Worm (Caenorhabditis elegans): ENCODE measurements around the gene mma-1.

Gene mma-1

DNA sequence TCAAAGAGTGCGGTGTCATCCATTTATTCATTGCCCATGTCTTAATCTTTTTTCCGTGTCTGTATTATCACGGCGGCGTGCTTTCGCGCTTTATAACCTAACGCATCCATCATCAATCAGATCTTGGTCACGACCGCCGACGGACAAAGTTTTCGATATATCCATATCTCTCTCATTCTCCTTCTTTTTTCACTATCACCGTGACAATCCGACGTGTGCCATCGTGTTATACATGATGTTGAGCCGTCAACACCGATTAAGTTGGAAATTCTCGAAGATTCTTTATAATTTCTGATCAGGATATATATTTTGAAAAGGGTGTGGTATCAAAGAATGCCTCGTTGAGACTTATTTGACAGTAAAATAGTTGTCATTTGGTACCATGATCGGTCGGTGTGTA, 39.2 kb downstream of the mma-1 start:
- TF ChIP-seq pes-1 (GFP tag; IDR thresholded peaks at IDR 0.05) (no peak), F13C5.2 (tag; optimal IDR thresholded peaks at IDR 0.05) (no peak), tra-4 (tag; optimal IDR thresholded peaks at IDR 0.05) (no peak), tbx-37 (GFP tag; conservative IDR thresholded peaks at IDR 0.05) (no peak), aly-1 (tag; optimal IDR thresholded peaks at IDR 0.05) (no peak), ceh-13 (GFP tag; optimal IDR thresholded peaks at IDR 0.05) (no peak), sea-1 (GFP tag; conservative IDR thresholded peaks at IDR 0.05) (no peak), hmbx-1 (tag; optimal IDR thresholded peaks at IDR 0.05) (no peak), hnd-1 (tag; optimal IDR thresholded peaks at IDR 0.05) (no peak), scrt-1 (GFP tag; IDR thresholded peaks at IDR 0.05) (no peak), tbx-11 (GFP tag; IDR thresholded peaks at IDR 0.05) (no peak), ceh-36 (tag; optimal IDR thresholded peaks at IDR 0.05) (no peak), hmg-4 (GFP tag; optimal IDR thresholded peaks at IDR 0.05) (no peak), flt-1 (GFP tag; IDR thresholded peaks at IDR 0.05) (no peak), ama-1 (optimal IDR thresholded peaks at IDR 0.05) (no peak), B0310.2 (tag; optimal IDR thresholded peaks at IDR 0.05) (no peak), ets-7 (tag; optimal IDR thresholded peaks at IDR 0.05) (no peak)

DNA sequence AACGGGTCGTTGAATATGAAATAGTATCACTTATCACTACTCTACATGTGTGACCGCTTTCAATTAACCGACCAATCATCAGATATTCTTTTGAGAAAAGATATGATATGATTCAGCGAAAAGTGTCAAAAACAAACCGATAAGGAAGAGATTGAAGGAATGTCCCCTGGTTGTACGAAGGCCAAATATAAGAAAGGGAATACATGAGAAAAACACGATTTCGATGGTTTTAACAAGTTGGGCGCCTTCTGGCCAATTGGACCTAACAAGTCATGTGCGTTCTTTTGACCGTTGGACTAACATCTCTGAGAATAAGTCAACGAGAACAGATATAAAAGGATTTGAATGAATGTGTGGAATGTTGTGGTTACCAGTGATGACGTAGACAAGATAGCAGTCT, 40.2 kb downstream of the mma-1 start:
- no peak for TF ChIP-seq hmbx-1 (tag; optimal IDR thresholded peaks at IDR 0.05)
- no peak for TF ChIP-seq tbx-37 (GFP tag; conservative IDR thresholded peaks at IDR 0.05)
- TF ChIP-seq aly-1 (tag; optimal IDR thresholded peaks at IDR 0.05): no peak
- TF ChIP-seq tbx-11 (GFP tag; IDR thresholded peaks at IDR 0.05): no peak
- no peak for TF ChIP-seq tra-4 (tag; optimal IDR thresholded peaks at IDR 0.05)
- no peak for TF ChIP-seq sea-1 (GFP tag; conservative IDR thresholded peaks at IDR 0.05)
- no peak for TF ChIP-seq ama-1 (optimal IDR thresholded peaks at IDR 0.05)
- TF ChIP-seq hmg-4 (GFP tag; optimal IDR thresholded peaks at IDR 0.05): no peak
- TF ChIP-seq pes-1 (GFP tag; IDR thresholded peaks at IDR 0.05): no peak

DNA sequence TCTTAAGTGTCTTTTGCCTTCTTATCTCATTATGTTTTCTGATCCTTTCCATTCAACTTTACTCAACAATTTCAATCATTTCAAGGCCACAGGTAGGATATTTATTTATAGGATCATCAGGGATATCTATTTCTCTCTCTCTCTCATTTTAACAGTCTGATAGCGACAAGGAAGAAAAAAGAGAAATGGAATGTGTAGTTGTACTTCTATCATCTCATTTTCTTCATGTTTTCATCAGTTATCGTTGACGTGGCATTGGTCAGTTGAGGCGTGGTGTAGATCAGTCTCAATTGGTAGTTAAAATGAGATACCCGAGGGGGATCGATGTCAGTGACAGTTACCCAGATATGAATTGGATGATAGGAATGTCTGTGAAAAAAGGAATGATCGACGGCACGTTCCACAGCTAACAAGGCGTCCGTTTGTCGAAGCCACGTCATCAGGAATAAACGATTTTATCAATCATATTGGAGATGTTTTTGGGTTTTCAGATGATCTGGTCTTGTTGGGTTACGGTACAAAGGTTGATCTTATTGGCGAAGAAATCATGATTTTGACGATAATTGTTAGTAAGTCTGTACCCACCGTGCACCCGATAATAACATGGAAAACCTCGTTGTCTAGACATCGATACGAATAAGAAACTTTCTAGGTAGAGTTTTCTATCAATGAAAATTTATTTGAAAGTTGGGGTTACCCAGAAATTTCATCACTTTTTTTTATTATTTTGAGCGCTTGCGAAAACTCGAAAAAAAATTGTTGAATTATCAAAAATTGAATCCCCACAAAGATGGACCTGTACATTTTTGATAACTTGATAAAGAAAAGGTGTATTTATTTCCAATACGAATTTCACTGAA, 41.7 kb downstream of the mma-1 start:
- TF ChIP-seq tbx-11 (GFP tag; IDR thresholded peaks at IDR 0.05) (no peak), B0310.2 (tag; optimal IDR thresholded peaks at IDR 0.05) (no peak), pes-1 (GFP tag; IDR thresholded peaks at IDR 0.05) (no peak), F13C5.2 (tag; optimal IDR thresholded peaks at IDR 0.05) (no peak), ets-7 (tag; optimal IDR thresholded peaks at IDR 0.05) (no peak), tbx-37 (GFP tag; conservative IDR thresholded peaks at IDR 0.05) (no peak), sea-1 (GFP tag; conservative IDR thresholded peaks at IDR 0.05) (no peak), ceh-36 (tag; optimal IDR thresholded peaks at IDR 0.05) (no peak), ceh-13 (GFP tag; optimal IDR thresholded peaks at IDR 0.05) (no peak), ama-1 (optimal IDR thresholded peaks at IDR 0.05) (no peak), hmbx-1 (tag; optimal IDR thresholded peaks at IDR 0.05) (no peak), aly-1 (tag; optimal IDR thresholded peaks at IDR 0.05) (no peak), hmg-4 (GFP tag; optimal IDR thresholded peaks at IDR 0.05) (no peak), flt-1 (GFP tag; IDR thresholded peaks at IDR 0.05) (no peak)

DNA sequence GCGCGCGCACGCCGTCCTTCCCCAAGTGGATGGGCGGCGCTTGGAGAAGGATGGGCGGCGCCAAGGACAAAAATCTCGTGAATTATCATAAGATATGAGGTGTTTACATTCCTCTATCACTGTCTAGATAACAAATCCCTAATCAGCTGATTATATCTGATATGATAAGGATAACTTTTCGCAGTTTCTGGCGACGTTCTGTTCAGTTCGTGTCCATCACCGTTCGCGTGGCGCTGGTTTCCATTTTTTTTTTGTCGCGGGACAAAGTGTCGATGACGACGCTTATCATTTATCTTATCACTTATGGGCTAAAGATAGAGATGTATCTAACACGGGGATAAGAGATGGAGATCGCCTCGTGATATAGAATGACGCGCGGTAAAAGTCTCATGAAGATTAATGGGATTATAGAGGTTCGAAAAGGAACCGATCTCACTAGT, 42.8 kb downstream of the mma-1 start:
- TF ChIP-seq ama-1 (optimal IDR thresholded peaks at IDR 0.05) (no peak), flt-1 (GFP tag; IDR thresholded peaks at IDR 0.05) (no peak), hnd-1 (tag; optimal IDR thresholded peaks at IDR 0.05) (no peak), aly-1 (tag; optimal IDR thresholded peaks at IDR 0.05) (no peak), hmg-4 (GFP tag; optimal IDR thresholded peaks at IDR 0.05) (no peak), ceh-36 (tag; optimal IDR thresholded peaks at IDR 0.05) (no peak), ceh-13 (GFP tag; optimal IDR thresholded peaks at IDR 0.05) (no peak), F13C5.2 (tag; optimal IDR thresholded peaks at IDR 0.05) (no peak), tra-4 (tag; optimal IDR thresholded peaks at IDR 0.05) (no peak), B0310.2 (tag; optimal IDR thresholded peaks at IDR 0.05) (no peak), hmbx-1 (tag; optimal IDR thresholded peaks at IDR 0.05) (no peak), pes-1 (GFP tag; IDR thresholded peaks at IDR 0.05) (no peak), scrt-1 (GFP tag; IDR thresholded peaks at IDR 0.05) (no peak), ets-7 (tag; optimal IDR thresholded peaks at IDR 0.05) (no peak), tbx-11 (GFP tag; IDR thresholded peaks at IDR 0.05) (no peak), sea-1 (GFP tag; conservative IDR thresholded peaks at IDR 0.05) (no peak), tbx-37 (GFP tag; conservative IDR thresholded peaks at IDR 0.05) (no peak)

DNA sequence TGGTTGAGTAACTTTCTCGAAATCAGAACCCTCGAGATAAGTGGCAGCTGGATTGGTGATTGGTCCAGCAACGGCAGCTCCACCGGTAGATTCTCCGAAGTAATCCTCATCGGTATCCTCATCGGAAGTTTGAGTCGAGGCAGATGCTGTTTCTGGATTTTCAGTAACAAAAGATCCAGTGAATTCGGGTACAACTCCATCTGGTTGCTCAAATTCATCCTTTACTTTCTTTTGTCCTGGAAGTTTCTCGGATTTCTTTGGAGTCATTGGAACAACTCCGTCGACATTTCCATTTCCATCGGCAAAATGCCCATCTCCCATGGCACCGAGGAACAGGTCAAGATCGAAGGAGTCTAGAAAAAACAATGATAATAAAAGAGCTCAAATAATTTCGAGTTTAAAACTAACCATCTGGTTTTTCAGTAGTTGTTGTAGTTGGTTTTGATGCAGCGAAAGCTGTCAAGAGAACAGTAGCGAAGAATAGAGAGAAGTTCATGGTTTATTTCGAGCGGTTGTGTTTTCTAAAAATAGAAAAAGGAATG, 43.4 kb downstream of the mma-1 start, which contains the start of gene F45D3.4:
Gene F45D3.4 (minus strand): TSS at position 521 of the 542 bp plus-strand sequence.
- TF ChIP-seq hnd-1 (tag; optimal IDR thresholded peaks at IDR 0.05) (no peak), ceh-36 (tag; optimal IDR thresholded peaks at IDR 0.05) (no peak), hmg-4 (GFP tag; optimal IDR thresholded peaks at IDR 0.05) (no peak), tbx-11 (GFP tag; IDR thresholded peaks at IDR 0.05) (no peak), ama-1 (optimal IDR thresholded peaks at IDR 0.05) (no peak), aly-1 (tag; optimal IDR thresholded peaks at IDR 0.05) (no peak), hmbx-1 (tag; optimal IDR thresholded peaks at IDR 0.05) (no peak), tra-4 (tag; optimal IDR thresholded peaks at IDR 0.05) (no peak), ets-7 (tag; optimal IDR thresholded peaks at IDR 0.05) (no peak), scrt-1 (GFP tag; IDR thresholded peaks at IDR 0.05) (no peak), tbx-37 (GFP tag; conservative IDR thresholded peaks at IDR 0.05) (no peak), ceh-13 (GFP tag; optimal IDR thresholded peaks at IDR 0.05) (no peak), flt-1 (GFP tag; IDR thresholded peaks at IDR 0.05) (no peak), F13C5.2 (tag; optimal IDR thresholded peaks at IDR 0.05) (no peak), sea-1 (GFP tag; conservative IDR thresholded peaks at IDR 0.05) (no peak), B0310.2 (tag; optimal IDR thresholded peaks at IDR 0.05) (no peak), pes-1 (GFP tag; IDR thresholded peaks at IDR 0.05) (no peak)

DNA sequence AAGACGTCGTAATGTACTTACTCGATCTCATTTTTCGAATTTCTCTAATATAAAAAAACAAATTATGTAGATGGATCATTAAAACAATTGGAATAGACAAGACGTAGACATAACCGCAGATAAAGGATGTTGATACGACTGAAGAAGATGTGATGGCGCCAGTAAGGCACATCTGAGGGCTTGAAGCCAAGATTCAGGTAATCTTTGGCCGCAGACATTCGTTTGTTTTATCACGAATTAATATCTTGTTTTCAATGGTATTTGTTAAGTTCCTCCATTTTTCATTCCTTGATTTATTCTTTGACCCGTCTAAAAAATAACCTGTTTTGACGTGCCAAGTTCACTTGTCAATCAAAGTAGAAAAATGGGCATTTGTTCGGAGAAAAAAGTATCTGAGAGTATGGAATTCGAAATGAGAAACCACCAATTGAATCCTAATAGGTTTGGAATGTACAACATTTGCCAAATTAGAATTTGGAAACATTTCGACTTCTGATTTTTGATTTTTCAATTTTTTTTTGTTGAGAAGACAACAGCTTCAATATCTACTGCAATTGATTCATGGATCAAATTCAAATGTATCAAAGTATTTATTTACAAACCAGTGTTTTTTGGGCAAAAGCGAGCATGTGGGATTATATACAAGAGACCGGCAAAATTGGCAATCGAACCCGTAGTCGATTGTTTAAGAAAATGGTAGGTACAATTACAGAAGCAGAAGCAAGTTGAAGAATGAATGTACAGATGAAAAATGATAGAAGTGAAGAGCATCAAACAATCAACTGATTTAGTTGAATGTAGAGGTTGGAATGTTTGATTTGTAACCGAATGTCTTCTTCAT, 44.2 kb downstream of the mma-1 start:
- TF ChIP-seq B0310.2 (tag; optimal IDR thresholded peaks at IDR 0.05) (no peak), tra-4 (tag; optimal IDR thresholded peaks at IDR 0.05) (no peak), ceh-13 (GFP tag; optimal IDR thresholded peaks at IDR 0.05) (no peak), tbx-37 (GFP tag; conservative IDR thresholded peaks at IDR 0.05) (no peak), ama-1 (optimal IDR thresholded peaks at IDR 0.05) (no peak), scrt-1 (GFP tag; IDR thresholded peaks at IDR 0.05) (no peak), ceh-36 (tag; optimal IDR thresholded peaks at IDR 0.05) (no peak), sea-1 (GFP tag; conservative IDR thresholded peaks at IDR 0.05) (no peak), hmg-4 (GFP tag; optimal IDR thresholded peaks at IDR 0.05) (no peak), flt-1 (GFP tag; IDR thresholded peaks at IDR 0.05) (no peak), aly-1 (tag; optimal IDR thresholded peaks at IDR 0.05) (no peak), hmbx-1 (tag; optimal IDR thresholded peaks at IDR 0.05) (no peak)
